Worm (Caenorhabditis elegans): Measurements from ENCODE around the gene sas-6.

sas-6 gene

ce11 chrIV:13826363-13826762, 37.8 kb upstream of the sas-6 start (continued):
- no peak for TF ChIP-seq F57A8.1 (GFP tag; optimal IDR thresholded peaks at IDR 0.05)
- no peak for TF ChIP-seq ceh-100 (GFP tag; IDR thresholded peaks at IDR 0.05)
- TF ChIP-seq ceh-58 (GFP tag; IDR thresholded peaks at IDR 0.05): no peak
- no peak for TF ChIP-seq zim-3 (tag; optimal IDR thresholded peaks at IDR 0.05)
- TF ChIP-seq aptf-3 (GFP tag; IDR thresholded peaks at IDR 0.05): no peak
- peak; percentile 48 for TF ChIP-seq somi-1 (GFP tag; optimal IDR thresholded peaks at IDR 0.05)
- TF ChIP-seq lin-40 (tag; optimal IDR thresholded peaks at IDR 0.05): no peak
- TF ChIP-seq tlf-1 (GFP tag; optimal IDR thresholded peaks at IDR 0.05): no peak
- no peak for TF ChIP-seq nhr-120 (GFP tag; IDR thresholded peaks at IDR 0.05)
- TF ChIP-seq nfya-2 (GFP tag; IDR thresholded peaks at IDR 0.05): no peak
- no peak for TF ChIP-seq pha-4 (tag; optimal IDR thresholded peaks at IDR 0.05)
- no peak for TF ChIP-seq repo-1 (tag; optimal IDR thresholded peaks at IDR 0.05)
- no peak for TF ChIP-seq snpc-4 (GFP tag; optimal IDR thresholded peaks at IDR 0.05)
- peak in 1 of 4 experiments; percentile 10 for TF ChIP-seq snpc-4 (tag; optimal IDR thresholded peaks at IDR 0.05)
- TF ChIP-seq bed-2 (GFP tag; IDR thresholded peaks at IDR 0.05): no peak
- no peak for TF ChIP-seq F39B2.1 (GFP tag; IDR thresholded peaks at IDR 0.05)
- TF ChIP-seq die-1 (tag; optimal IDR thresholded peaks at IDR 0.05): no peak
- no peak for TF ChIP-seq aptf-2 (GFP tag; conservative IDR thresholded peaks at IDR 0.05)
- TF ChIP-seq K11D2.4 (GFP tag; IDR thresholded peaks at IDR 0.05): no peak
- TF ChIP-seq T07F8.4 (tag; optimal IDR thresholded peaks at IDR 0.05): no peak

- no peak for TF ChIP-seq F37B4.10 (GFP tag; IDR thresholded peaks at IDR 0.05)
- no peak for TF ChIP-seq mes-4 (tag; optimal IDR thresholded peaks at IDR 0.05)
- TF ChIP-seq hrde-1 (tag; optimal IDR thresholded peaks at IDR 0.05; ENCODE audit: borderline replicate concordance): no peak
- no peak for TF ChIP-seq efl-1 (GFP tag; optimal IDR thresholded peaks at IDR 0.05)
- no peak for TF ChIP-seq nhr-90 (tag; optimal IDR thresholded peaks at IDR 0.05)
- TF ChIP-seq bed-1 (GFP tag; IDR thresholded peaks at IDR 0.05): no peak
- no peak for TF ChIP-seq B0336.3 (GFP tag; IDR thresholded peaks at IDR 0.05)
- no peak for TF ChIP-seq bed-2 (GFP tag; IDR thresholded peaks at IDR 0.05)
These were observed 32.3 kb upstream of the sas-6 start, which contains the start of gene Y45F10D.15 for ce11 chrIV:13820862-13821261. Y45F10D.15 (minus strand) TSS chrIV:13820962.

DNA sequence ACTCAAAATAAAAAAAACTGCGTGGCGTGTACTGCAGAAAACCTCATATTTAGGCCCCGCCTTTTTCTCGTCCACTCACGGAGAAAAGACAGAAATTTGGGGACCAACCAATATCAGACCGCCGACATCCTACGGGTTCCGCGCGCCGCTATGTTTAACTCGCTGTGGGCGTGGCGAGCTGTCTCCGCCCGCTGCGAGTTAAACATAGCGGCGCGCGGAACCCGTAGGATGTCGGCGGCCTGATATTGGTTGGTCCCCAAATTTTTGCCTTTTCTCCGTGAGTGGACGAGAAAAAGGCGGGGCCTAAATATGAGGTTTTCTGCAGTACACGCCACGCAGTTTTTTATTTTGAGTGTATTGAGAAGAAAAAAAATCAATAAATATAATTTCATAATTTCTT, 25.9 kb upstream of the sas-6 start:
- peak; percentile 58 for TF ChIP-seq snpc-1.1 (tag; optimal IDR thresholded peaks at IDR 0.05; ENCODE audit: insufficient read depth)
- TF ChIP-seq snpc-3.4 (tag; optimal IDR thresholded peaks at IDR 0.05): peak; percentile 1
- TF ChIP-seq attf-6 (GFP tag; IDR thresholded peaks at IDR 0.05): peak; percentile 92; the same call in 1 of the 2 replicates
- TF ChIP-seq snpc-4 (GFP tag; optimal IDR thresholded peaks at IDR 0.05): peak; percentile 83
- peak; percentile 71 to 97 (median 92) for TF ChIP-seq snpc-4 (tag; optimal IDR thresholded peaks at IDR 0.05)

- TF ChIP-seq snpc-4 (GFP tag; optimal IDR thresholded peaks at IDR 0.05) (no peak), snpc-4 (tag; optimal IDR thresholded peaks at IDR 0.05) (peak in 1 of 4 experiments; percentile 25), let-607 (tag; optimal IDR thresholded peaks at IDR 0.05) (no peak)
These were observed 19.2 kb upstream of the sas-6 start, which contains the start of gene Y45F10D.14 for ce11 chrIV:13807724-13808123. Y45F10D.14 (minus strand) TSS chrIV:13807824.

- TF ChIP-seq unc-130 (GFP tag; optimal IDR thresholded peaks at IDR 0.05) (no peak), madf-8 (GFP tag; conservative IDR thresholded peaks at IDR 0.05) (no peak), Y56A3A.18 (GFP tag; IDR thresholded peaks at IDR 0.05) (no peak), Y67H2A.10 (GFP tag; conservative IDR thresholded peaks at IDR 0.05) (no peak), Y53G8AR.9 (GFP tag; conservative IDR thresholded peaks at IDR 0.05) (no peak), F23B12.7 (tag; optimal IDR thresholded peaks at IDR 0.05; ENCODE audit: insufficient read depth) (no peak), mxl-1 (tag; optimal IDR thresholded peaks at IDR 0.05) (no peak), nfya-1 (tag; optimal IDR thresholded peaks at IDR 0.05; ENCODE audit: borderline replicate concordance, insufficient read depth) (no peak), dpl-1 (GFP tag; optimal IDR thresholded peaks at IDR 0.05) (no peak), zfh-2 (GFP tag; conservative IDR thresholded peaks at IDR 0.05) (no peak), hmg-20 (GFP tag; IDR thresholded peaks at IDR 0.05) (no peak)
These were observed 9.4 kb upstream of the sas-6 start, which contains the start of gene Y45F10D.6 for ce11 chrIV:13797859-13798374. Y45F10D.6 (minus strand) TSS chrIV:13797909.

Data from whole organism, young adult.